Worm (Caenorhabditis elegans) whole organism, mixed stage, embryonic: ENCODE results near the gene ark-1.

Experiments
- M03D4.4 ChIP-seq: sonication (generic microtip); optimal IDR thresholded peaks from 2 replicates; lab custom pipeline; 2017; ENCODE audit warnings: mild to moderate bottlenecking, missing genetic modification characterization, missing compliant biosample characterization
- bed-3 ChIP-seq: fragments of 200-800 bp; sonication (Bioruptor generic); optimal IDR thresholded peaks from 3 replicates; lab custom pipeline; 2018; ENCODE audit warnings: mild to moderate bottlenecking, missing genetic modification characterization, moderate library complexity, missing compliant biosample characterization
- blmp-1 ChIP-seq: fragments of 150-350 bp; optimal IDR thresholded peaks from 2 replicates; lab custom pipeline; 2014; ENCODE audit warnings: missing biosample characterization, missing genetic modification characterization
- ceh-39 ChIP-seq: fragments of 150-350 bp; optimal IDR thresholded peaks from 2 replicates; lab custom pipeline; 2014; ENCODE audit warnings: missing biosample characterization, missing genetic modification characterization
- ceh-43 ChIP-seq: fragments of 200-800 bp; sonication (Bioruptor generic); optimal IDR thresholded peaks from 2 replicates; lab custom pipeline; 2018; ENCODE audit warnings: mild to moderate bottlenecking, missing genetic modification characterization, moderate library complexity, missing compliant biosample characterization
- ceh-83 ChIP-seq: fragments of 200-800 bp; sonication (Bioruptor generic); optimal IDR thresholded peaks from 2 replicates; lab custom pipeline; 2018; ENCODE audit warnings: mild to moderate bottlenecking, missing genetic modification characterization, missing compliant biosample characterization
- ces-1 ChIP-seq: fragments of 150-350 bp; optimal IDR thresholded peaks from 2 replicates; lab custom pipeline; 2014; ENCODE audit warnings: missing biosample characterization, missing genetic modification reagents, missing genetic modification characterization
- cnd-1 ChIP-seq: fragments of 200-800 bp; sonication (Bioruptor generic); optimal IDR thresholded peaks from 2 replicates; lab custom pipeline; 2018; ENCODE audit warnings: mild to moderate bottlenecking, missing genetic modification characterization, missing compliant biosample characterization
- drap-1 ChIP-seq: fragments of 200-800 bp; sonication (Bioruptor generic); optimal IDR thresholded peaks from 3 replicates; lab custom pipeline; 2018; ENCODE audit warnings: mild to moderate bottlenecking, missing genetic modification characterization, missing compliant biosample characterization
- elt-1 ChIP-seq: sonication (generic microtip); optimal IDR thresholded peaks from 2 replicates; lab custom pipeline; 2017; ENCODE audit warnings: missing genetic modification characterization, mild to moderate bottlenecking, missing compliant biosample characterization, antibody characterized with exemption, moderate library complexity, borderline replicate concordance; ENCODE audit not compliant: insufficient read depth
- elt-3 ChIP-seq: fragments of 150-350 bp; optimal IDR thresholded peaks from 2 replicates; lab custom pipeline; 2014; ENCODE audit warnings: missing biosample characterization, missing genetic modification characterization
- flh-1 ChIP-seq: fragments of 200-800 bp; sonication (Bioruptor generic); optimal IDR thresholded peaks from 2 replicates; lab custom pipeline; 2018; ENCODE audit warnings: mild to moderate bottlenecking, missing genetic modification characterization, moderate library complexity, missing compliant biosample characterization
- ham-2 ChIP-seq: fragments of 200-800 bp; sonication (Bioruptor generic); optimal IDR thresholded peaks from 2 replicates; lab custom pipeline; 2018; ENCODE audit warnings: mild to moderate bottlenecking, missing genetic modification characterization, missing compliant biosample characterization
- hlh-1 ChIP-seq: fragments of 150-350 bp; optimal IDR thresholded peaks from 2 replicates; lab custom pipeline; 2014; ENCODE audit warnings: missing biosample characterization, missing genetic modification reagents, missing genetic modification characterization
- lin-13 ChIP-seq: fragments of 150-350 bp; optimal IDR thresholded peaks from 2 replicates; lab custom pipeline; 2014; ENCODE audit warnings: missing biosample characterization, missing genetic modification characterization
- lin-32 ChIP-seq: fragments of 200-800 bp; sonication (Bioruptor generic); optimal IDR thresholded peaks from 2 replicates; lab custom pipeline; 2018; ENCODE audit warnings: mild to moderate bottlenecking, missing genetic modification characterization, missing compliant biosample characterization
- lsy-2 ChIP-seq: fragments of 150-350 bp; optimal IDR thresholded peaks from 2 replicates; lab custom pipeline; 2014; ENCODE audit warnings: missing biosample characterization, missing genetic modification characterization
- mep-1 ChIP-seq: fragments of 150-350 bp; optimal IDR thresholded peaks from 2 replicates; lab custom pipeline; 2017; ENCODE audit warnings: missing biosample characterization, missing genetic modification reagents, missing genetic modification characterization, inconsistent platforms
- mls-2 ChIP-seq: sonication (generic microtip); optimal IDR thresholded peaks from 2 replicates; lab custom pipeline; 2016; ENCODE audit warnings: mild to moderate bottlenecking, missing genetic modification characterization, moderate library complexity, missing compliant biosample characterization
- nhr-12 ChIP-seq: fragments of 150-350 bp; optimal IDR thresholded peaks from 2 replicates; lab custom pipeline; 2014; ENCODE audit warnings: missing biosample characterization, missing genetic modification characterization
- nhr-2 ChIP-seq: fragments of 150-350 bp; optimal IDR thresholded peaks from 2 replicates; lab custom pipeline; 2014; ENCODE audit warnings: missing biosample characterization, missing genetic modification characterization
- nhr-237 ChIP-seq: fragments of 150-350 bp; optimal IDR thresholded peaks from 2 replicates; lab custom pipeline; 2014; ENCODE audit warnings: missing biosample characterization, missing genetic modification characterization
- nhr-28 ChIP-seq: fragments of 150-350 bp; optimal IDR thresholded peaks from 2 replicates; lab custom pipeline; 2014; ENCODE audit warnings: missing biosample characterization, missing genetic modification characterization
- nhr-76 ChIP-seq: sonication (generic microtip); optimal IDR thresholded peaks from 2 replicates; lab custom pipeline; 2017; ENCODE audit warnings: missing biosample characterization, missing genetic modification characterization
- pha-4 ChIP-seq: fragments of 150-350 bp; optimal IDR thresholded peaks from 2 replicates; lab custom pipeline; 2018; ENCODE audit warnings: missing biosample characterization, missing genetic modification reagents, missing genetic modification characterization
- sem-2 ChIP-seq: fragments of 200-800 bp; sonication (Bioruptor generic); optimal IDR thresholded peaks from 2 replicates; lab custom pipeline; 2018; ENCODE audit warnings: mild to moderate bottlenecking, missing genetic modification characterization, missing compliant biosample characterization
- sptf-1 ChIP-seq: sonication (generic microtip); optimal IDR thresholded peaks from 2 replicates; lab custom pipeline; 2017; ENCODE audit warnings: mild to moderate bottlenecking, missing genetic modification characterization, moderate library complexity, missing compliant biosample characterization
- tbx-8 ChIP-seq: fragments of 200-800 bp; sonication (Bioruptor generic); optimal IDR thresholded peaks from 2 replicates; lab custom pipeline; 2018; ENCODE audit warnings: mild to moderate bottlenecking, missing genetic modification characterization, moderate library complexity, missing compliant biosample characterization
- unc-120 ChIP-seq: sonication (generic microtip); optimal IDR thresholded peaks from 2 replicates; lab custom pipeline; 2017; ENCODE audit warnings: missing genetic modification characterization, missing compliant biosample characterization; ENCODE audit not compliant: poor library complexity, severe bottlenecking
- unc-39 ChIP-seq: fragments of 150-350 bp; optimal IDR thresholded peaks from 2 replicates; lab custom pipeline; 2014; ENCODE audit warnings: missing biosample characterization, missing genetic modification characterization
- unc-62 ChIP-seq: fragments of 150-350 bp; optimal IDR thresholded peaks from 2 replicates; lab custom pipeline; 2014; ENCODE audit warnings: missing biosample characterization, missing genetic modification reagents, missing genetic modification characterization

ark-1 gene

DNA sequence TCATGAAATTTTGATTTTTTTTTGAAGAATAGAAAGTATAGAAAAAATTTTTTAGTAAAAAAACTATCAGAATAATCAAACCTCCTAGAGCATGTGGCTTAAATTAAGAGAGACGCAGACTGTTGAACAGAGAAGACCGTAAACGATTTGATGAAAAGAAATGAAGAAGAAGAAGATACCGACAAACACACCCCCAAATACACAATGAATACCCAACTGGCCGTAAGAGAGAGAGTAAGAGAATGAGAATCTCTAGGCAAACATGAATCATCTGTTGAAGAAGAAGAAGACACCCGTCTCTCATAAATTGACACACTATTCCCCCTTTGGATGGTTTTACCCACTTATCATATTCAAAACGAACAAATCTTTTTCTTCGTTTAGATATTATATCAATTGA, 3.0 kb upstream of the ark-1 start:
- TF ChIP-seq unc-120 (tag; lab: Kevin White, UChicago) (peak; percentile 19), bed-3 (GFP tag; lab: Kevin White, UChicago) (no peak), pha-4 (tag; lab: Kevin White, UChicago) (peak; percentile 10), unc-62 (GFP tag; lab: Kevin White, UChicago) (peak; percentile 29), ham-2 (peak; percentile 26), ceh-43 (GFP tag; lab: Kevin White, UChicago) (no peak)

DNA sequence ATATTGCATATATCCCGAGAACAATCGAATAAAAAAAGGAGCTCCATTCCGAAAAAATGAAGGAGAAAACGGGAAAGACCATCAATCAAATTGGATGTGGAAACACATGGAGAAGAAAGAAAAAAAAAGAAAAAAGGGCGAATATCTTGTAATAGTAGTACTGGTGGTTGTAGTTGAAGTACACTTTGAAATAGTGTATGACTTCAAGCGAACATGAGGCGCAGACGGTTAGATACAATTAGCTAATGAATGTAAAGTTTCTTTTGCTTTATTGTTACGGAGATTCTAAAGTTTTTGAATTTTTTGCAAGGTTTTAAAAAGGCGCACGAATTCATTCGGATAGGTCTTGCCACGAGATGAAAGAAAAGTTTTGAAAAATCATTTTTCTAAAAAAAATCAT, 1.6 kb upstream of the ark-1 start:
- TF ChIP-seq ces-1 (peak; percentile 64), pha-4 (tag; lab: Kevin White, UChicago) (no peak)

DNA sequence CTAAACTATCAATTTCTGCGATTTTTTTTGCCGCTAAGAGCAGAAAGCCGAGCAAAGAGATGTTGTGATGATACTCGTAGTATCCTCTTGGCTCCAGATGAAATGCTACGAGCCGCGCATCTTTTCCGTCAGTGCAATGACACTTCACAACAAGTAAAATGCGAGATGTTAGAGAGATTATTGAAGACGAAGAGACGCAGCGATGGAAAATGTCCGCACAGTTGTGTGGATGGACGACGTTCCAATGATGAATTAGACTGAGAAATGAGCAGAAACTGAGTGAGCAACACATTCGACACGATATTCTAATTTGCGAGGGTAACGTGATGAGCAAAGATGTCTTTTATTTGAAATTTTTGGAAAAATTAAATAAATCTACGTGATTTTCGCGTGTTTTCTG, 9.9 kb downstream of the ark-1 start:
- no peak for TF ChIP-seq unc-120 (tag; lab: Kevin White, UChicago)
- peak; percentile 54 for TF ChIP-seq unc-62 (GFP tag; lab: Kevin White, UChicago)
- no peak for TF ChIP-seq elt-1 (tag; lab: Kevin White, UChicago)
- no peak for TF ChIP-seq unc-39 (tag; lab: Kevin White, UChicago)
- no peak for TF ChIP-seq elt-3
- no peak for TF ChIP-seq drap-1 (GFP tag; lab: Kevin White, UChicago)
- no peak for TF ChIP-seq blmp-1 (tag; lab: Kevin White, UChicago)
- TF ChIP-seq bed-3 (GFP tag; lab: Kevin White, UChicago) = no peak
- TF ChIP-seq hlh-1 (tag; lab: Kevin White, UChicago) = peak; percentile 84
- TF ChIP-seq mls-2 (tag; lab: Kevin White, UChicago) = no peak

DNA sequence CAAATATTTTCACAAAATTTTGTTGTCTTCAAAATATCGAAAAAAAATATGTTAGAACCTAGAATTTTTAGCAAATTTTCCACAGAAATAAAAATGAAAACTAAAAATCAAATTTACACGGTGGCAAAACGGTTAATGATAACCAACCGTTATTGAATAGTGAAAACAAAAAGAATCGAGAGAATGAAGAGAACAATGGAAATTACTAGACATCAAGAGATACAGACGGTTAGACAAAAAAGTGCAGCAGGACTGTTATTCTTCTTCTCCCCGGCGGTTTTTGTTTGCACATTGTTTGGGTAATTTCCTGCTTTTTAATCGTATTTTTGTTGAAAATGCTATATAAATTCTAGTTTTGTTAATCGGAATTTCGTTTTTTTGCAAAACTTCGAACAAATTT, 11.9 kb downstream of the ark-1 start:
- TF ChIP-seq nhr-28 (tag; lab: Kevin White, UChicago) (no peak), elt-1 (tag; lab: Kevin White, UChicago) (no peak), mep-1 (tag; lab: Kevin White, UChicago) (no peak), nhr-2 (tag; lab: Kevin White, UChicago) (no peak), sem-2 (GFP tag; lab: Kevin White, UChicago) (no peak), cnd-1 (tag; lab: Kevin White, UChicago) (no peak), unc-62 (GFP tag; lab: Kevin White, UChicago) (no peak), drap-1 (GFP tag; lab: Kevin White, UChicago) (no peak), nhr-237 (tag; lab: Kevin White, UChicago) (no peak), nhr-76 (no peak), ceh-43 (GFP tag; lab: Kevin White, UChicago) (no peak), elt-3 (no peak)

DNA sequence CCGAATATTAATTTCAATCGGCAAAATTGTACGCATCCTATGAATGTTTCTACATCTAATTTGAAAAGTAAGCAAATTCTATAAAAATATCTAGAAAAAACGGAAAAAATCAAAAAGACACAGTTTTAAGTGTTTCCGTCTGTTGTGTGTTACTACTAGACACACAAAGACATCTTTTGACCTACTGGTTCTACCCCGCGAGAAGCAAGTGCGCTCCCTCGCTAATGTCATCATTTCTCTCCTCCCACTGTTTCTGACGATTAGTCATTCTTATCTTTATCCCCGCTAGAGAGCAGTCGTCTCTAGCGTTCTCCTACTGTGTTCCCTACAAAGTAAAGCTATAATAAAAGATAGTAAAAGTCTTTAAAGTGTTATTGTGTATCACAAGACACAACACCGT, 12.9 kb downstream of the ark-1 start:
- TF ChIP-seq nhr-237 (tag; lab: Kevin White, UChicago) (no peak), M03D4.4 (tag; lab: Kevin White, UChicago) (no peak), lin-13 (no peak), mep-1 (tag; lab: Kevin White, UChicago) (no peak)

DNA sequence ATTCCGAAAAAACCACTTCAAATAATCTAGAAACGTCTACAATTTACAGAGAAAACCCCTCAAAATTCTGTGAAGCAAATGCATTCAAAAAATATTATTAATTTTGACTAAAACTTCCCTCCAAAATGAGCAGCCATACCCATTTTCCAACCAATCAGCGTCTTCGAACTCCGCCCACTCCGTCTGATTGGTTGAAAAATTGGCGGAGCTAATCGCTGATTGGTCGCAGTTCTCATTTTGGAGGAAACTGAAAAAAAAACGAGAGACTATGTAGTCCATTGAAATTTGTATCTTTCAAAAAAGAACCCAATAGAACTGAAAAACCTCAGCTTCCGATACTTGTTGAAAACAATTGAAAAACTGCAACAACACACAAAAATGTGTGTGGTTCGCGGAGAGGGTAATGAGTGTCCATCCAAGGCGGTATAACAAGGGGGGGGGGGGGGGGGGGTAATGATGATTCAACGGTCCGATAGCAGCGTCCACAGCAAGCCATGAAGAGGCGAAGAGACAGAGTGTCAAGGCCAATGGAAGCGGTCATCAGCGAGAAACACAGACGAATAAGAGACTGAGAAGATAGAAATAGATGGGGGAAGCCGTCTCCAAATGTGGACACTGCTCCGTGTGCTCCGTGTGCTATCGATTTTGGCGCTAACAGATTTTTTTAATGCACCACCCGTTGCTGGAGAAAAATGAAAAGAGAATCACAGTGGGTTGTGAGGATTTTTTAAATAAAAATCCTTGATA, 13.7 kb downstream of the ark-1 start:
- TF ChIP-seq tbx-8 (GFP tag; lab: Kevin White, UChicago) = no peak
- no peak for TF ChIP-seq ceh-43 (GFP tag; lab: Kevin White, UChicago)
- TF ChIP-seq unc-39 (tag; lab: Kevin White, UChicago) = no peak
- no peak for TF ChIP-seq M03D4.4 (tag; lab: Kevin White, UChicago)
- TF ChIP-seq sem-2 (GFP tag; lab: Kevin White, UChicago) = no peak
- no peak for TF ChIP-seq bed-3 (GFP tag; lab: Kevin White, UChicago)
- TF ChIP-seq mls-2 (tag; lab: Kevin White, UChicago) = peak; percentile 82
- no peak for TF ChIP-seq nhr-2 (tag; lab: Kevin White, UChicago)
- no peak for TF ChIP-seq nhr-28 (tag; lab: Kevin White, UChicago)
- TF ChIP-seq ceh-39 (tag; lab: Kevin White, UChicago) = no peak
- no peak for TF ChIP-seq ceh-83 (GFP tag; lab: Kevin White, UChicago)
- TF ChIP-seq unc-62 (GFP tag; lab: Kevin White, UChicago) = no peak
- TF ChIP-seq lin-32 (GFP tag; lab: Kevin White, UChicago) = no peak
- TF ChIP-seq drap-1 (GFP tag; lab: Kevin White, UChicago) = no peak
- no peak for TF ChIP-seq mep-1 (tag; lab: Kevin White, UChicago)
- no peak for TF ChIP-seq flh-1 (GFP tag; lab: Kevin White, UChicago)
- TF ChIP-seq lsy-2 (tag; lab: Kevin White, UChicago) = no peak
- no peak for TF ChIP-seq pha-4 (tag; lab: Kevin White, UChicago)
- peak; percentile 11 for TF ChIP-seq cnd-1 (tag; lab: Kevin White, UChicago)
- TF ChIP-seq nhr-12 (tag; lab: Kevin White, UChicago) = no peak
- no peak for TF ChIP-seq elt-3
- TF ChIP-seq ham-2 = peak; percentile 95
- TF ChIP-seq ces-1 = peak; percentile 7
- TF ChIP-seq nhr-76 = no peak
- no peak for TF ChIP-seq nhr-237 (tag; lab: Kevin White, UChicago)
- peak; percentile 59 for TF ChIP-seq sptf-1
